Fruit fly (Drosophila melanogaster) whole organism, embryonic: ENCODE measurements around the gene alphaTub84D.

Source experiments
- ATbp ChIP-seq: fragments of 200-800 bp; sonication (Bioruptor generic); optimal IDR thresholded peaks from 2 replicates; lab custom pipeline; 2017; ENCODE audit warnings: missing biosample characterization, mild to moderate bottlenecking, missing genetic modification characterization, missing genetic modification reagents
- CG10209 ChIP-seq: fragments of 200-800 bp; sonication (Bioruptor generic); optimal IDR thresholded peaks from 3 replicates; lab custom pipeline; 2017; ENCODE audit warnings: missing biosample characterization, mild to moderate bottlenecking, missing genetic modification characterization, missing genetic modification reagents
- CG1024 ChIP-seq: fragments of 200-800 bp; sonication (Bioruptor generic); IDR thresholded peaks from 2 replicates; pipeline ENCODE4 v1.3.6; 2022; ENCODE audit warnings: missing biosample characterization, missing genetic modification characterization
- CG10654 ChIP-seq: fragments of 200-800 bp; sonication (Bioruptor generic); optimal IDR thresholded peaks from 2 replicates; lab custom pipeline; 2016; ENCODE audit warnings: missing biosample characterization, missing genetic modification characterization
- CG13296 ChIP-seq: fragments of 200-800 bp; sonication (Bioruptor generic); optimal IDR thresholded peaks from 3 replicates; lab custom pipeline; 2018; ENCODE audit warnings: missing biosample characterization, mild to moderate bottlenecking, missing genetic modification characterization
- CG13775 ChIP-seq: fragments of 200-800 bp; sonication (Bioruptor generic); optimal IDR thresholded peaks from 3 replicates; lab custom pipeline; 2017; ENCODE audit warnings: missing biosample characterization, mild to moderate bottlenecking, missing genetic modification characterization
- CG14965 ChIP-seq: fragments of 200-800 bp; sonication (Bioruptor generic); optimal IDR thresholded peaks from 2 replicates; lab custom pipeline; 2016; ENCODE audit warnings: missing biosample characterization, missing genetic modification characterization, borderline replicate concordance
- CG1529 ChIP-seq: fragments of 200-800 bp; sonication (Bioruptor generic); optimal IDR thresholded peaks from 3 replicates; lab custom pipeline; 2018; ENCODE audit warnings: missing biosample characterization, missing genetic modification characterization
- CG1647 ChIP-seq: fragments of 200-800 bp; sonication (Bioruptor generic); optimal IDR thresholded peaks from 3 replicates; lab custom pipeline; 2016; ENCODE audit warnings: missing biosample characterization, missing genetic modification characterization
- CG16813 ChIP-seq: fragments of 200-800 bp; sonication (Bioruptor generic); IDR thresholded peaks from 3 replicates; pipeline ENCODE4 v1.3.6; 2022; ENCODE audit warnings: missing biosample characterization, missing genetic modification characterization; ENCODE audit not compliant: partially characterized antibody
- CG17359 ChIP-seq: fragments of 200-800 bp; sonication (Bioruptor generic); optimal IDR thresholded peaks from 3 replicates; lab custom pipeline; 2018; ENCODE audit warnings: missing biosample characterization, mild to moderate bottlenecking, missing genetic modification characterization, moderate library complexity
- CG2116 ChIP-seq: fragments of 200-800 bp; sonication (Bioruptor generic); optimal IDR thresholded peaks from 3 replicates; lab custom pipeline; 2018; ENCODE audit warnings: missing biosample characterization, mild to moderate bottlenecking, missing genetic modification characterization
- CG30403 ChIP-seq: fragments of 200-800 bp; sonication (Bioruptor generic); optimal IDR thresholded peaks from 3 replicates; lab custom pipeline; 2016; ENCODE audit warnings: missing biosample characterization, missing genetic modification characterization
- CG31224 ChIP-seq: fragments of 200-800 bp; sonication (Bioruptor generic); IDR thresholded peaks from 2 replicates; pipeline ENCODE4 v1.3.6; 2022; ENCODE audit warnings: missing biosample characterization, missing genetic modification characterization
- CG31388 ChIP-seq: fragments of 200-800 bp; sonication (Bioruptor generic); optimal IDR thresholded peaks from 2 replicates; lab custom pipeline; 2016; ENCODE audit warnings: missing biosample characterization, missing genetic modification characterization
- CG31441 ChIP-seq: fragments of 200-800 bp; sonication (Bioruptor generic); IDR thresholded peaks from 2 replicates; pipeline ENCODE4 v1.3.6; 2022; ENCODE audit warnings: missing biosample characterization, missing genetic modification characterization
- CG32532 ChIP-seq: fragments of 200-800 bp; sonication (Bioruptor generic); IDR thresholded peaks from 2 replicates; pipeline ENCODE4 v1.3.6; 2022; ENCODE audit warnings: missing biosample characterization, missing genetic modification characterization
- CG4328 ChIP-seq: fragments of 200-800 bp; sonication (Bioruptor generic); optimal IDR thresholded peaks from 3 replicates; lab custom pipeline; 2017; ENCODE audit warnings: missing biosample characterization, missing genetic modification reagents, missing genetic modification characterization
- CG4424 ChIP-seq: fragments of 200-800 bp; sonication (Bioruptor generic); optimal IDR thresholded peaks from 3 replicates; lab custom pipeline; 2016; ENCODE audit warnings: missing biosample characterization, missing genetic modification characterization
- CG6175 ChIP-seq: fragments of 200-800 bp; sonication (Bioruptor generic); IDR thresholded peaks from 3 replicates; pipeline ENCODE4 v1.3.6; 2022; ENCODE audit warnings: missing biosample characterization, missing genetic modification characterization
- CG8089 ChIP-seq: fragments of 200-800 bp; sonication (Bioruptor generic); optimal IDR thresholded peaks from 3 replicates; lab custom pipeline; 2016; ENCODE audit warnings: missing biosample characterization, missing genetic modification characterization
- Dip2 ChIP-seq: fragments of 200-800 bp; sonication (Bioruptor generic); IDR thresholded peaks from 2 replicates; pipeline ENCODE4 v1.3.6; 2022; ENCODE audit warnings: missing biosample characterization, missing genetic modification characterization
- GATAe ChIP-seq: fragments of 200-800 bp; sonication (Bioruptor generic); conservative IDR thresholded peaks from 2 replicates; pipeline ENCODE4 v1.3.6; 2022; ENCODE audit warnings: missing biosample characterization, missing genetic modification characterization
- HLH4C ChIP-seq: fragments of 200-800 bp; sonication (Bioruptor generic); IDR thresholded peaks from 3 replicates; pipeline ENCODE4 v1.3.6; 2022; ENCODE audit warnings: missing biosample characterization, missing genetic modification characterization; ENCODE audit not compliant: partially characterized antibody
- HLHmδ ChIP-seq: fragments of 200-800 bp; sonication (Bioruptor generic); optimal IDR thresholded peaks from 2 replicates; lab custom pipeline; 2018; ENCODE audit warnings: missing biosample characterization, mild to moderate bottlenecking, missing genetic modification characterization, moderate library complexity
- Hr39 ChIP-seq: fragments of >200 bp; optimal IDR thresholded peaks from 2 replicates; lab custom pipeline; 2017
- Max ChIP-seq: fragments of 200-800 bp; sonication (Bioruptor generic); optimal IDR thresholded peaks from 2 replicates; lab custom pipeline; 2016; ENCODE audit warnings: missing biosample characterization, mild to moderate bottlenecking, missing genetic modification characterization
- Nf-YB ChIP-seq: fragments of 200-800 bp; sonication (Bioruptor generic); optimal IDR thresholded peaks from 3 replicates; lab custom pipeline; 2019; ENCODE audit warnings: missing biosample characterization, mild to moderate bottlenecking, missing genetic modification characterization, moderate library complexity
- Nf-YC ChIP-seq: fragments of 200-800 bp; optimal IDR thresholded peaks from 3 replicates; lab custom pipeline; 2019; ENCODE audit warnings: missing biosample characterization, mild to moderate bottlenecking, missing genetic modification characterization, moderate library complexity
- Sin3A ChIP-seq: fragments of >200 bp; optimal IDR thresholded peaks from 2 replicates; lab custom pipeline; 2018
- Sox102F ChIP-seq: fragments of 200-800 bp; sonication (Bioruptor generic); optimal IDR thresholded peaks from 2 replicates; lab custom pipeline; 2018; ENCODE audit warnings: missing biosample characterization, mild to moderate bottlenecking, missing genetic modification characterization, moderate library complexity
- ase ChIP-seq: fragments of 200-800 bp; sonication (Bioruptor generic); IDR thresholded peaks from 3 replicates; pipeline ENCODE4 v1.3.6; 2022; ENCODE audit warnings: missing biosample characterization, missing genetic modification characterization
- az2 ChIP-seq: fragments of 200-800 bp; sonication (Bioruptor generic); optimal IDR thresholded peaks from 3 replicates; lab custom pipeline; 2016; ENCODE audit warnings: missing biosample characterization, missing genetic modification characterization
- bowl ChIP-seq: fragments of 200-800 bp; sonication (Bioruptor generic); IDR thresholded peaks from 2 replicates; pipeline ENCODE4 v1.3.6; 2022; ENCODE audit warnings: missing biosample characterization, missing genetic modification characterization
- br ChIP-seq: fragments of >200 bp; optimal IDR thresholded peaks from 2 replicates; lab custom pipeline; 2017
- cato ChIP-seq: fragments of 200-800 bp; sonication (Bioruptor generic); optimal IDR thresholded peaks from 2 replicates; lab custom pipeline; 2016; ENCODE audit warnings: missing biosample characterization, missing genetic modification characterization, borderline replicate concordance
- crc ChIP-seq: fragments of 200-800 bp; sonication (Bioruptor generic); optimal IDR thresholded peaks from 2 replicates; lab custom pipeline; 2016; ENCODE audit warnings: missing biosample characterization, missing genetic modification characterization
- dan ChIP-seq: fragments of 200-800 bp; sonication (Bioruptor generic); IDR thresholded peaks from 2 replicates; pipeline ENCODE4 v1.3.6; 2022; ENCODE audit warnings: missing biosample characterization, missing genetic modification characterization
- eyg ChIP-seq: fragments of 200-800 bp; sonication (Bioruptor generic); optimal IDR thresholded peaks from 3 replicates; lab custom pipeline; 2016; ENCODE audit warnings: missing biosample characterization, missing genetic modification characterization
- fru ChIP-seq: fragments of >200 bp; optimal IDR thresholded peaks from 2 replicates; lab custom pipeline; 2017
- her ChIP-seq: fragments of 200-800 bp; sonication (Bioruptor generic); optimal IDR thresholded peaks from 2 replicates; lab custom pipeline; 2016; ENCODE audit warnings: missing biosample characterization, missing genetic modification characterization
- jigr1 ChIP-seq: fragments of 200-800 bp; sonication (Bioruptor generic); IDR thresholded peaks from 3 replicates; pipeline ENCODE4 v1.3.6; 2022; ENCODE audit warnings: missing biosample characterization, missing genetic modification characterization
- ken ChIP-seq: fragments of 200-800 bp; sonication (Bioruptor generic); IDR thresholded peaks from 3 replicates; pipeline ENCODE4 v1.3.6; 2022; ENCODE audit warnings: missing biosample characterization, missing genetic modification characterization
- lab ChIP-seq: fragments of 200-800 bp; sonication (Bioruptor generic); optimal IDR thresholded peaks from 3 replicates; lab custom pipeline; 2017; ENCODE audit warnings: missing biosample characterization, missing genetic modification characterization, mild to moderate bottlenecking, moderate library complexity, missing genetic modification reagents
- lov ChIP-seq, 2 experiments: fragments of 200-800 bp in 1 of 2; fragments of >200 bp in 1 of 2; sonication (Bioruptor generic) in 1 of 2; IDR thresholded peaks in 1 of 2; optimal IDR thresholded peaks in 1 of 2; 2 replicates in 1 of 2; 3 replicates in 1 of 2; pipeline versions ENCODE4 v1.3.6 to Lab custom; 2017 to 2022; ENCODE audit warnings: missing biosample characterization in 1 of 2, missing genetic modification characterization in 1 of 2
- otp ChIP-seq: fragments of 200-800 bp; sonication (Bioruptor generic); IDR thresholded peaks from 3 replicates; pipeline ENCODE4, ENCODE4 v1.3.6; 2022; ENCODE audit warnings: missing biosample characterization, missing genetic modification characterization
- pfk ChIP-seq: fragments of 200-800 bp; sonication (Bioruptor generic); optimal IDR thresholded peaks from 2 replicates; lab custom pipeline; 2018; ENCODE audit warnings: missing biosample characterization, mild to moderate bottlenecking, missing genetic modification characterization, moderate library complexity
- sens ChIP-seq: fragments of 200-800 bp; sonication (Bioruptor generic); peaks from one replicate; lab custom pipeline; 2016; ENCODE audit warnings: missing biosample characterization, missing genetic modification characterization
- sisA ChIP-seq: fragments of 200-800 bp; sonication (Bioruptor generic); IDR thresholded peaks from 2 replicates; pipeline ENCODE4 v1.3.6; 2022; ENCODE audit warnings: missing biosample characterization, missing genetic modification characterization
- sna ChIP-seq: fragments of 200-800 bp; sonication (Bioruptor generic); IDR thresholded peaks from 2 replicates; pipeline ENCODE4 v1.3.6; 2022; ENCODE audit warnings: missing biosample characterization, missing genetic modification characterization; ENCODE audit not compliant: partially characterized antibody
- stwl ChIP-seq: fragments of 200-800 bp; sonication (Bioruptor generic); optimal IDR thresholded peaks from 3 replicates; lab custom pipeline; 2018; ENCODE audit warnings: missing biosample characterization, mild to moderate bottlenecking, missing genetic modification characterization, moderate library complexity
- tgo ChIP-seq: fragments of 200-800 bp; sonication (Bioruptor generic); IDR thresholded peaks from 3 replicates; pipeline ENCODE4 v1.3.6; 2022; ENCODE audit warnings: missing biosample characterization, missing genetic modification characterization
- wdn ChIP-seq: fragments of 200-800 bp; sonication (Bioruptor generic); IDR thresholded peaks from 2 replicates; pipeline ENCODE4 v1.3.6; 2022; ENCODE audit warnings: missing biosample characterization, missing genetic modification characterization

The alphaTub84D gene

dm6 chr3R:7492099-7492498, 38.5 kb upstream of the alphaTub84D start (continued):
- TF ChIP-seq fru (lab: Kevin White, UChicago) (no peak), CG6175 (GFP tag; lab: Robert Waterston, UW) (no peak), CG31388 (GFP tag; lab: Kevin White, UChicago) (no peak), CG16813 (GFP tag; lab: Robert Waterston, UW) (peak; percentile 62), CG1529 (GFP tag; lab: Kevin White, UChicago) (no peak), sens (peak; percentile 89), CG13296 (no peak), stwl (tag; lab: Kevin White, UChicago) (no peak), CG10209 (peak; percentile 15), bowl (no peak), br (lab: Kevin White, UChicago) (no peak), lov (optimal IDR thresholded peaks at IDR 0.05; lab: Kevin White, UChicago) (no peak), lov (GFP tag; IDR thresholded peaks at IDR 0.05; lab: Robert Waterston, UW) (no peak), eyg (no peak), CG31224 (GFP tag; lab: Robert Waterston, UW) (no peak), CG17359 (tag; lab: Kevin White, UChicago) (peak; percentile 28), her (no peak), CG8089 (no peak), sna (0 out of 2 replicates have a peak, but pooled peaks have one; percentile 38), pfk (GFP tag; lab: Kevin White, UChicago) (no peak), HLHmδ (GFP tag; lab: Kevin White, UChicago) (no peak), dan (GFP tag; lab: Robert Waterston, UW) (no peak), Max (GFP tag; lab: Kevin White, UChicago) (no peak), sisA (no peak), ken (GFP tag; lab: Robert Waterston, UW) (no peak), CG4424 (GFP tag; lab: Kevin White, UChicago) (peak; percentile 16), tgo (GFP tag; lab: Robert Waterston, UW) (no peak), CG4328 (GFP tag; lab: Kevin White, UChicago) (no peak), ase (no peak), CG13775 (no peak), HLH4C (GFP tag; lab: Robert Waterston, UW) (peak; percentile 91), CG2116 (GFP tag; lab: Kevin White, UChicago) (no peak), wdn (GFP tag; lab: Robert Waterston, UW) (no peak), CG14965 (GFP tag; lab: Kevin White, UChicago) (no peak), CG1024 (0 out of 2 replicates have a peak, but pooled peaks have one; percentile 28), ATbp (no peak), Nf-YC (no peak), CG32532 (GFP tag; lab: Robert Waterston, UW) (peak; percentile 12; the same call in 1 of the 2 replicates), Dip2 (GFP tag; lab: Robert Waterston, UW) (no peak), Sox102F (GFP tag; lab: Kevin White, UChicago) (peak; percentile 8), jigr1 (no peak), lab (GFP tag; lab: Kevin White, UChicago) (peak; percentile 47), Sin3A (lab: Kevin White, UChicago) (no peak), otp (GFP tag; lab: Robert Waterston, UW) (no peak), az2 (peak; percentile 8), crc (GFP tag; lab: Kevin White, UChicago) (no peak), CG1647 (GFP tag; lab: Kevin White, UChicago) (no peak), Hr39 (lab: Kevin White, UChicago) (no peak), Nf-YB (GFP tag; lab: Kevin White, UChicago) (no peak), GATAe (0 out of 2 replicates have a peak, but pooled peaks have one; percentile 15), CG10654 (GFP tag; lab: Kevin White, UChicago) (no peak), CG30403 (GFP tag; lab: Kevin White, UChicago) (peak; percentile 48), CG31441 (GFP tag; lab: Robert Waterston, UW) (0 out of 2 replicates have a peak, but pooled peaks have one; percentile 10), cato (GFP tag; lab: Kevin White, UChicago) (no peak)
